Worm (Caenorhabditis elegans) whole organism, midembryonic: ENCODE results near the gene C39B10.7.

Experiments
- T22C8.4 ChIP-seq: fragments of 200-800 bp; sonication (Bioruptor generic); IDR thresholded peaks from 2 replicates; pipeline ENCODE4 v1.3.6; 2022; ENCODE audit warnings: missing genetic modification characterization, missing compliant biosample characterization
- cog-1 ChIP-seq: sonication (generic microtip); optimal IDR thresholded peaks from 2 replicates; lab custom pipeline; 2016; ENCODE audit warnings: missing genetic modification characterization, missing compliant biosample characterization
- flt-1 ChIP-seq: fragments of 200-800 bp; sonication (Bioruptor generic); IDR thresholded peaks from 2 replicates; pipeline ENCODE4 v1.3.6; 2022; ENCODE audit warnings: missing genetic modification characterization, missing compliant biosample characterization
- klf-2 ChIP-seq: fragments of 200-800 bp; sonication (Bioruptor generic); conservative IDR thresholded peaks from 2 replicates; pipeline ENCODE4 v1.3.6; 2022; ENCODE audit warnings: missing genetic modification reagents, missing genetic modification characterization, missing compliant biosample characterization
- med-1 ChIP-seq: sonication (generic microtip); optimal IDR thresholded peaks from 2 replicates; lab custom pipeline; 2017; ENCODE audit warnings: missing genetic modification characterization, mild to moderate bottlenecking, missing compliant biosample characterization, antibody characterized with exemption, missing genetic modification reagents; ENCODE audit not compliant: insufficient read depth
- ref-1 ChIP-seq: fragments of 200-800 bp; sonication (Bioruptor generic); conservative IDR thresholded peaks from 2 replicates; pipeline ENCODE4 v1.3.6; 2022; ENCODE audit warnings: missing genetic modification reagents, missing genetic modification characterization, missing compliant biosample characterization
- tab-1 ChIP-seq: fragments of 200-800 bp; sonication (Bioruptor generic); IDR thresholded peaks from 2 replicates; pipeline ENCODE4 v1.3.6; 2022; ENCODE audit warnings: missing genetic modification characterization, missing compliant biosample characterization
- ztf-23 ChIP-seq: fragments of 200-800 bp; sonication (Bioruptor generic); IDR thresholded peaks from 2 replicates; pipeline ENCODE4 v1.3.6; 2022; ENCODE audit warnings: missing genetic modification reagents, missing genetic modification characterization, missing compliant biosample characterization
- ztf-29 ChIP-seq: fragments of 200-800 bp; sonication (Bioruptor generic); IDR thresholded peaks from 2 replicates; pipeline ENCODE4 v1.3.6; 2022; ENCODE audit warnings: missing genetic modification reagents, missing genetic modification characterization, missing compliant biosample characterization

C39B10.7 gene

ce11 chrX:10476573-10476972, at the start of gene C39B10.7:
Gene C39B10.7 (plus strand): TSS chrX:10476873.
- TF ChIP-seq T22C8.4 (GFP tag; lab: Robert Waterston, UW) = no peak
- no peak for TF ChIP-seq flt-1 (GFP tag; lab: Robert Waterston, UW)
- no peak for TF ChIP-seq klf-2 (GFP tag; lab: Robert Waterston, UW)
- TF ChIP-seq ztf-29 = no peak
- no peak for TF ChIP-seq cog-1 (tag; lab: Kevin White, UChicago)
- TF ChIP-seq med-1 (GFP tag; lab: Kevin White, UChicago) = no peak
- TF ChIP-seq ref-1 = no peak
- no peak for TF ChIP-seq ztf-23 (GFP tag; lab: Robert Waterston, UW)
- TF ChIP-seq tab-1 (GFP tag; lab: Robert Waterston, UW) = no peak

- TF ChIP-seq ztf-23 (GFP tag; lab: Robert Waterston, UW) (no peak), med-1 (GFP tag; lab: Kevin White, UChicago) (no peak), T22C8.4 (GFP tag; lab: Robert Waterston, UW) (no peak), flt-1 (GFP tag; lab: Robert Waterston, UW) (no peak), klf-2 (GFP tag; lab: Robert Waterston, UW) (no peak), cog-1 (tag; lab: Kevin White, UChicago) (no peak), ztf-29 (no peak), ref-1 (no peak), tab-1 (GFP tag; lab: Robert Waterston, UW) (no peak)
Observed at ce11 chrX:10428109-10428508, 48.6 kb upstream of the C39B10.7 start.

DNA sequence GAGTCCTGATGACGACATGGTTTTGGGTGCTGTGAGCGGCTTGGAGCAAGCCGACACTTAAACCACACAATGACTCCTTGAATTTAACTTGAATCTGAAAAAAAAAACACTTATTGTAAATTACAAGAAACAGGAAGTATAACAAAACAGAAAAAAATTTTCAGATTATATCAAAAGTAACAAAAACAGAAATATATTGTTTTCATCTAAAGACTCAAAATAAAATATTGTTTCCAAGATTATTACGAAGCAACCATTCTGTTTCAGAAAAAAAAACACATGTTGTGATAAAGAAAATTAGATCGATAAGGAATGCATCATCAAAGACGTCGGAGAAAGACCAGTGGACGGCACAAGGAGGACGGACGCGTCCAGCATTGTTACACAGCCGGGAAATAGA, 48.1 kb upstream of the C39B10.7 start, which contains the start of gene mig-15:
mig-15 (minus strand) TSS at position 101 of the 400 bp plus-strand sequence.
- TF ChIP-seq tab-1 (GFP tag; lab: Robert Waterston, UW) = no peak
- no peak for TF ChIP-seq T22C8.4 (GFP tag; lab: Robert Waterston, UW)
- TF ChIP-seq ref-1 = no peak
- TF ChIP-seq ztf-29 = no peak
- no peak for TF ChIP-seq flt-1 (GFP tag; lab: Robert Waterston, UW)
- TF ChIP-seq klf-2 (GFP tag; lab: Robert Waterston, UW) = no peak
- TF ChIP-seq cog-1 (tag; lab: Kevin White, UChicago) = no peak
- no peak for TF ChIP-seq med-1 (GFP tag; lab: Kevin White, UChicago)

DNA sequence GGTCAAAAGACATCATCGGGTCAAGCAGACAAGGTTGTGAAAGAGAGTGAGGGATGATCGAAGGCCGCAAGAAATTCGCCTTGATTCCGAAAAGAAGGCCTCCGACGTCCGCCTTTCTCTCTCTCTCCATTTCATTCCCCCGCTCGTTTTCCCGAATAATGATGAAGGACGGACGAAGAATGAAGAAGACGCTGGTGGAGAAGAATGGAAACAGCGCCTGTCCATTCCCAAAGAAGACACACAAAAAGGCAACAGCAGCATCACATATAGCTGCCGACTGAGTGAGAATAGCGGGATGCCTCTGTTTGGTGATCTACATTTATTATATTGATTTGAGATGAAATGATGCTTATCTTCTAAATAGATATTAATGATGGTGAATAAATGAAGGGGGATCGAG, 47.5 kb upstream of the C39B10.7 start:
- TF ChIP-seq T22C8.4 (GFP tag; lab: Robert Waterston, UW) (no peak), ztf-29 (no peak), cog-1 (tag; lab: Kevin White, UChicago) (peak; percentile 23), med-1 (GFP tag; lab: Kevin White, UChicago) (no peak), tab-1 (GFP tag; lab: Robert Waterston, UW) (0 out of 2 replicates have a peak, but pooled peaks have one; percentile 57), klf-2 (GFP tag; lab: Robert Waterston, UW) (no peak), ref-1 (no peak)

ce11 chrX:10430866-10431265, 45.8 kb upstream of the C39B10.7 start:
- TF ChIP-seq cog-1 (tag; lab: Kevin White, UChicago) = no peak
- no peak for TF ChIP-seq tab-1 (GFP tag; lab: Robert Waterston, UW)
- no peak for TF ChIP-seq klf-2 (GFP tag; lab: Robert Waterston, UW)
- TF ChIP-seq T22C8.4 (GFP tag; lab: Robert Waterston, UW) = no peak
- no peak for TF ChIP-seq ztf-29
- no peak for TF ChIP-seq flt-1 (GFP tag; lab: Robert Waterston, UW)
- TF ChIP-seq ztf-23 (GFP tag; lab: Robert Waterston, UW) = no peak
- no peak for TF ChIP-seq med-1 (GFP tag; lab: Kevin White, UChicago)
- TF ChIP-seq ref-1 = no peak

ce11 chrX:10432786-10433185, 43.9 kb upstream of the C39B10.7 start:
- no peak for TF ChIP-seq ztf-29
- no peak for TF ChIP-seq flt-1 (GFP tag; lab: Robert Waterston, UW)
- no peak for TF ChIP-seq ref-1
- TF ChIP-seq tab-1 (GFP tag; lab: Robert Waterston, UW) = no peak
- TF ChIP-seq T22C8.4 (GFP tag; lab: Robert Waterston, UW) = no peak
- TF ChIP-seq cog-1 (tag; lab: Kevin White, UChicago) = no peak
- TF ChIP-seq ztf-23 (GFP tag; lab: Robert Waterston, UW) = no peak
- no peak for TF ChIP-seq klf-2 (GFP tag; lab: Robert Waterston, UW)
- no peak for TF ChIP-seq med-1 (GFP tag; lab: Kevin White, UChicago)

ce11 chrX:10433863-10434262, 42.8 kb upstream of the C39B10.7 start:
- no peak for TF ChIP-seq ztf-29
- TF ChIP-seq T22C8.4 (GFP tag; lab: Robert Waterston, UW) = no peak
- no peak for TF ChIP-seq klf-2 (GFP tag; lab: Robert Waterston, UW)
- no peak for TF ChIP-seq med-1 (GFP tag; lab: Kevin White, UChicago)
- TF ChIP-seq flt-1 (GFP tag; lab: Robert Waterston, UW) = no peak
- no peak for TF ChIP-seq cog-1 (tag; lab: Kevin White, UChicago)
- TF ChIP-seq tab-1 (GFP tag; lab: Robert Waterston, UW) = no peak
- TF ChIP-seq ztf-23 (GFP tag; lab: Robert Waterston, UW) = no peak
- TF ChIP-seq ref-1 = no peak

DNA sequence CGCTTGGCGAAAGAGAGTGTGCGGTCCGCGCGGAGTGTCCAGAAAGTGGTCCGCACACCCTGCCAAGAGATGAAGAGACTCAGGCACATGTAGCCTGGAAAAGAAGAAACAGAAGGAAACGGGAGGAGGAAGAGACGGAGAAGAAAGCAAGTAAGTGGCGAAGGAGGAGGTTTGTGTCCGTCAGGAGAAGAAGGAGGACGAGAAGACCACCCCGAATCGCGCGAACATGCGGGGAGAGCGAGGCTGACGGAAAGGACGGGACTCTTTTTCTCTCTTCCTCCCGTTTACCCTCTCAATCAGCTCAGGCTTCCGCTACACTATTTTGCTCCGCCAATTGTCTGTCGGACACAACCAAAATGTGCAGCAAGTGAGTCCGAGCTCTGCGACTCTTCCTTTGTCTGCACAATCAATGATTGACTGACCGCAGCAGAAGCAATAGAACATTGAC, 41.2 kb upstream of the C39B10.7 start:
- TF ChIP-seq ztf-29 = peak; percentile 82
- 0 out of 2 replicates have a peak, but pooled peaks have one; percentile 59 for TF ChIP-seq tab-1 (GFP tag; lab: Robert Waterston, UW)
- 0 out of 2 replicates have a peak, but pooled peaks have one; percentile 22 for TF ChIP-seq T22C8.4 (GFP tag; lab: Robert Waterston, UW)
- TF ChIP-seq ref-1 = no peak
- 0 out of 2 replicates have a peak, but pooled peaks have one; percentile 32 for TF ChIP-seq flt-1 (GFP tag; lab: Robert Waterston, UW)
- peak; percentile 53; the same call in 1 of the 2 replicates for TF ChIP-seq ztf-23 (GFP tag; lab: Robert Waterston, UW)
- no peak for TF ChIP-seq med-1 (GFP tag; lab: Kevin White, UChicago)
- TF ChIP-seq klf-2 (GFP tag; lab: Robert Waterston, UW) = no peak
- peak; percentile 91 for TF ChIP-seq cog-1 (tag; lab: Kevin White, UChicago)

- TF ChIP-seq tab-1 (GFP tag; lab: Robert Waterston, UW) (no peak), med-1 (GFP tag; lab: Kevin White, UChicago) (no peak), klf-2 (GFP tag; lab: Robert Waterston, UW) (no peak), ztf-23 (GFP tag; lab: Robert Waterston, UW) (no peak), cog-1 (tag; lab: Kevin White, UChicago) (no peak), T22C8.4 (GFP tag; lab: Robert Waterston, UW) (no peak), ztf-29 (no peak), ref-1 (no peak), flt-1 (GFP tag; lab: Robert Waterston, UW) (no peak)
Observed at ce11 chrX:10437421-10437820, 39.3 kb upstream of the C39B10.7 start.
